Worm (Caenorhabditis elegans): ENCODE measurements around the gene ZK218.7.

The ZK218.7 gene

ce11 chrV:17079795-17080194, 25.8 kb upstream of the ZK218.7 start, which contains the start of gene srw-20:
srw-20 (minus strand) TSS chrV:17079895.
- TF ChIP-seq ztf-23 (GFP tag; IDR thresholded peaks at IDR 0.05) = no peak
- TF ChIP-seq tab-1 (GFP tag; IDR thresholded peaks at IDR 0.05) = no peak
- TF ChIP-seq flt-1 (GFP tag; IDR thresholded peaks at IDR 0.05) = no peak
- no peak for TF ChIP-seq ztf-29 (GFP tag; IDR thresholded peaks at IDR 0.05)
- no peak for TF ChIP-seq med-1 (GFP tag; optimal IDR thresholded peaks at IDR 0.05; ENCODE audit: insufficient read depth)
- TF ChIP-seq klf-2 (GFP tag; conservative IDR thresholded peaks at IDR 0.05) = no peak
- no peak for TF ChIP-seq T22C8.4 (GFP tag; IDR thresholded peaks at IDR 0.05)
- no peak for TF ChIP-seq cog-1 (tag; optimal IDR thresholded peaks at IDR 0.05)

- no peak for TF ChIP-seq T22C8.4 (GFP tag; IDR thresholded peaks at IDR 0.05)
- no peak for TF ChIP-seq flt-1 (GFP tag; IDR thresholded peaks at IDR 0.05)
- no peak for TF ChIP-seq tab-1 (GFP tag; IDR thresholded peaks at IDR 0.05)
- no peak for TF ChIP-seq ztf-29 (GFP tag; IDR thresholded peaks at IDR 0.05)
- no peak for TF ChIP-seq ztf-23 (GFP tag; IDR thresholded peaks at IDR 0.05)
- no peak for TF ChIP-seq cog-1 (tag; optimal IDR thresholded peaks at IDR 0.05)
- no peak for TF ChIP-seq ref-1 (GFP tag; conservative IDR thresholded peaks at IDR 0.05)
- no peak for TF ChIP-seq med-1 (GFP tag; optimal IDR thresholded peaks at IDR 0.05; ENCODE audit: insufficient read depth)
- TF ChIP-seq klf-2 (GFP tag; conservative IDR thresholded peaks at IDR 0.05) = no peak
Measured at ce11 chrV:17082718-17083117, 22.9 kb upstream of the ZK218.7 start, which contains the start of gene T05E12.9. T05E12.9 (minus strand) TSS chrV:17082818.

ce11 chrV:17089342-17089741, 16.2 kb upstream of the ZK218.7 start, which contains the start of gene T05E12.6:
T05E12.6 (minus strand) TSS chrV:17089442.
- no peak for TF ChIP-seq T22C8.4 (GFP tag; IDR thresholded peaks at IDR 0.05)
- no peak for TF ChIP-seq tab-1 (GFP tag; IDR thresholded peaks at IDR 0.05)
- no peak for TF ChIP-seq ztf-23 (GFP tag; IDR thresholded peaks at IDR 0.05)
- TF ChIP-seq ref-1 (GFP tag; conservative IDR thresholded peaks at IDR 0.05) = no peak
- TF ChIP-seq ztf-29 (GFP tag; IDR thresholded peaks at IDR 0.05) = no peak
- no peak for TF ChIP-seq cog-1 (tag; optimal IDR thresholded peaks at IDR 0.05)
- no peak for TF ChIP-seq med-1 (GFP tag; optimal IDR thresholded peaks at IDR 0.05; ENCODE audit: insufficient read depth)
- TF ChIP-seq flt-1 (GFP tag; IDR thresholded peaks at IDR 0.05) = no peak
- no peak for TF ChIP-seq klf-2 (GFP tag; conservative IDR thresholded peaks at IDR 0.05)

ce11 chrV:17089931-17090429, 15.6 kb upstream of the ZK218.7 start, which contains the start of gene srh-237:
srh-237 (plus strand) TSS chrV:17090379.
- TF ChIP-seq klf-2 (GFP tag; conservative IDR thresholded peaks at IDR 0.05) (no peak), ztf-23 (GFP tag; IDR thresholded peaks at IDR 0.05) (no peak), cog-1 (tag; optimal IDR thresholded peaks at IDR 0.05) (no peak), ztf-29 (GFP tag; IDR thresholded peaks at IDR 0.05) (no peak), med-1 (GFP tag; optimal IDR thresholded peaks at IDR 0.05; ENCODE audit: insufficient read depth) (no peak), ref-1 (GFP tag; conservative IDR thresholded peaks at IDR 0.05) (no peak), tab-1 (GFP tag; IDR thresholded peaks at IDR 0.05) (no peak), T22C8.4 (GFP tag; IDR thresholded peaks at IDR 0.05) (no peak), flt-1 (GFP tag; IDR thresholded peaks at IDR 0.05) (no peak)

ce11 chrV:17092262-17092661, 13.3 kb upstream of the ZK218.7 start, which contains the start of gene ZK218.1:
ZK218.1 (plus strand) TSS chrV:17092562.
- no peak for TF ChIP-seq cog-1 (tag; optimal IDR thresholded peaks at IDR 0.05)
- no peak for TF ChIP-seq T22C8.4 (GFP tag; IDR thresholded peaks at IDR 0.05)
- no peak for TF ChIP-seq ztf-23 (GFP tag; IDR thresholded peaks at IDR 0.05)
- TF ChIP-seq ref-1 (GFP tag; conservative IDR thresholded peaks at IDR 0.05) = no peak

ce11 chrV:17094568-17094967, 11.0 kb upstream of the ZK218.7 start:
- TF ChIP-seq flt-1 (GFP tag; IDR thresholded peaks at IDR 0.05) (no peak), ref-1 (GFP tag; conservative IDR thresholded peaks at IDR 0.05) (no peak), med-1 (GFP tag; optimal IDR thresholded peaks at IDR 0.05; ENCODE audit: insufficient read depth) (no peak), T22C8.4 (GFP tag; IDR thresholded peaks at IDR 0.05) (no peak), ztf-23 (GFP tag; IDR thresholded peaks at IDR 0.05) (no peak), ztf-29 (GFP tag; IDR thresholded peaks at IDR 0.05) (no peak), klf-2 (GFP tag; conservative IDR thresholded peaks at IDR 0.05) (no peak), cog-1 (tag; optimal IDR thresholded peaks at IDR 0.05) (no peak), tab-1 (GFP tag; IDR thresholded peaks at IDR 0.05) (no peak)

- TF ChIP-seq ztf-29 (GFP tag; IDR thresholded peaks at IDR 0.05) (no peak), flt-1 (GFP tag; IDR thresholded peaks at IDR 0.05) (no peak), tab-1 (GFP tag; IDR thresholded peaks at IDR 0.05) (no peak), T22C8.4 (GFP tag; IDR thresholded peaks at IDR 0.05) (no peak), cog-1 (tag; optimal IDR thresholded peaks at IDR 0.05) (no peak), ref-1 (GFP tag; conservative IDR thresholded peaks at IDR 0.05) (no peak), klf-2 (GFP tag; conservative IDR thresholded peaks at IDR 0.05) (no peak), ztf-23 (GFP tag; IDR thresholded peaks at IDR 0.05) (no peak), med-1 (GFP tag; optimal IDR thresholded peaks at IDR 0.05; ENCODE audit: insufficient read depth) (no peak)
Measured at ce11 chrV:17098669-17099068, 6.9 kb upstream of the ZK218.7 start, which contains the start of the genes ZK218.3 and ZK218.4. ZK218.3 (minus strand) TSS chrV:17098769. ZK218.4 (plus strand) TSS chrV:17098854.

ce11 chrV:17100829-17101228, 4.8 kb upstream of the ZK218.7 start, which contains the start of gene ZK218.5:
ZK218.5 (plus strand) TSS chrV:17101129.
- TF ChIP-seq tab-1 (GFP tag; IDR thresholded peaks at IDR 0.05) = no peak
- TF ChIP-seq klf-2 (GFP tag; conservative IDR thresholded peaks at IDR 0.05) = no peak
- no peak for TF ChIP-seq med-1 (GFP tag; optimal IDR thresholded peaks at IDR 0.05; ENCODE audit: insufficient read depth)
- no peak for TF ChIP-seq T22C8.4 (GFP tag; IDR thresholded peaks at IDR 0.05)

ce11 chrV:17104527-17104926, 1.1 kb upstream of the ZK218.7 start, which contains the start of gene nhr-248:
nhr-248 (minus strand) TSS chrV:17104627.
- TF ChIP-seq ztf-29 (GFP tag; IDR thresholded peaks at IDR 0.05) (no peak), ref-1 (GFP tag; conservative IDR thresholded peaks at IDR 0.05) (no peak), med-1 (GFP tag; optimal IDR thresholded peaks at IDR 0.05; ENCODE audit: insufficient read depth) (no peak), T22C8.4 (GFP tag; IDR thresholded peaks at IDR 0.05) (no peak), flt-1 (GFP tag; IDR thresholded peaks at IDR 0.05) (no peak), tab-1 (GFP tag; IDR thresholded peaks at IDR 0.05) (no peak), cog-1 (tag; optimal IDR thresholded peaks at IDR 0.05) (no peak), ztf-23 (GFP tag; IDR thresholded peaks at IDR 0.05) (no peak), klf-2 (GFP tag; conservative IDR thresholded peaks at IDR 0.05) (no peak)

- TF ChIP-seq med-1 (GFP tag; optimal IDR thresholded peaks at IDR 0.05; ENCODE audit: insufficient read depth) (no peak), cog-1 (tag; optimal IDR thresholded peaks at IDR 0.05) (no peak), T22C8.4 (GFP tag; IDR thresholded peaks at IDR 0.05) (no peak), ztf-29 (GFP tag; IDR thresholded peaks at IDR 0.05) (no peak), flt-1 (GFP tag; IDR thresholded peaks at IDR 0.05) (no peak), klf-2 (GFP tag; conservative IDR thresholded peaks at IDR 0.05) (no peak), tab-1 (GFP tag; IDR thresholded peaks at IDR 0.05) (no peak), ztf-23 (GFP tag; IDR thresholded peaks at IDR 0.05) (no peak), ref-1 (GFP tag; conservative IDR thresholded peaks at IDR 0.05) (no peak)
Measured at ce11 chrV:17108310-17108709, 2.7 kb downstream of the ZK218.7 start, which contains the start of gene ZK218.11. ZK218.11 (minus strand) TSS chrV:17108410.
